Worm (Caenorhabditis elegans): Measurements from ENCODE around the gene fbxa-208.

fbxa-208 gene

ce11 chrIII:1225116-1225515, 31.5 kb upstream of the fbxa-208 start:
- TF ChIP-seq nhr-77 (tag; optimal IDR thresholded peaks at IDR 0.05) (no peak), lsy-2 (tag; optimal IDR thresholded peaks at IDR 0.05) (no peak), blmp-1 (tag; optimal IDR thresholded peaks at IDR 0.05; ENCODE audit: insufficient read depth) (no peak), peb-1 (tag; optimal IDR thresholded peaks at IDR 0.05) (no peak), sma-9 (GFP tag; optimal IDR thresholded peaks at IDR 0.05) (no peak), sma-9 (tag; optimal IDR thresholded peaks at IDR 0.05) (no peak), nhr-23 (tag; optimal IDR thresholded peaks at IDR 0.05) (no peak), unc-62 (GFP tag; optimal IDR thresholded peaks at IDR 0.05) (no peak), sem-4 (tag; optimal IDR thresholded peaks at IDR 0.05) (no peak), Y55F3AM.14 (GFP tag; optimal IDR thresholded peaks at IDR 0.05) (no peak), unc-39 (tag; optimal IDR thresholded peaks at IDR 0.05) (no peak), aly-2 (tag; optimal IDR thresholded peaks at IDR 0.05) (no peak), lin-11 (tag; optimal IDR thresholded peaks at IDR 0.05) (no peak), egl-27 (tag; optimal IDR thresholded peaks at IDR 0.05) (no peak), F13H6.1 (tag; optimal IDR thresholded peaks at IDR 0.05) (no peak), nhr-21 (tag; optimal IDR thresholded peaks at IDR 0.05) (no peak), ceh-82 (tag; optimal IDR thresholded peaks at IDR 0.05) (no peak)

ce11 chrIII:1225595-1225994, 31.0 kb upstream of the fbxa-208 start:
- TF ChIP-seq nhr-129 (tag; optimal IDR thresholded peaks at IDR 0.05) (no peak), lsy-2 (tag; optimal IDR thresholded peaks at IDR 0.05) (peak in 1 of 2 experiments; percentile 4)

- TF ChIP-seq sem-4 (tag; optimal IDR thresholded peaks at IDR 0.05) = no peak
- no peak for TF ChIP-seq nhr-11 (tag; optimal IDR thresholded peaks at IDR 0.05)
- no peak for TF ChIP-seq lsy-2 (tag; optimal IDR thresholded peaks at IDR 0.05)
- peak; percentile 34 for TF ChIP-seq fos-1 (tag; optimal IDR thresholded peaks at IDR 0.05)
- TF ChIP-seq lin-39 (tag; optimal IDR thresholded peaks at IDR 0.05) = no peak
- TF ChIP-seq snpc-4 (tag; optimal IDR thresholded peaks at IDR 0.05) = no peak
- TF ChIP-seq sma-9 (GFP tag; optimal IDR thresholded peaks at IDR 0.05) = peak; percentile 24
- no peak for TF ChIP-seq sma-9 (tag; optimal IDR thresholded peaks at IDR 0.05)
- no peak for TF ChIP-seq ama-1 (optimal IDR thresholded peaks at IDR 0.05)
- no peak for TF ChIP-seq C34F6.9 (tag; optimal IDR thresholded peaks at IDR 0.05)
- TF ChIP-seq F13H6.1 (tag; optimal IDR thresholded peaks at IDR 0.05) = peak; percentile 54
- no peak for TF ChIP-seq ceh-82 (tag; optimal IDR thresholded peaks at IDR 0.05)
- no peak for TF ChIP-seq egl-27 (tag; optimal IDR thresholded peaks at IDR 0.05)
- no peak for TF ChIP-seq nhr-10 (tag; optimal IDR thresholded peaks at IDR 0.05)
- TF ChIP-seq zag-1 (tag; optimal IDR thresholded peaks at IDR 0.05) = no peak
- no peak for TF ChIP-seq nhr-77 (tag; optimal IDR thresholded peaks at IDR 0.05)
- peak; percentile 14 for TF ChIP-seq nhr-129 (tag; optimal IDR thresholded peaks at IDR 0.05)
- no peak for TF ChIP-seq nhr-12 (tag; optimal IDR thresholded peaks at IDR 0.05)
- TF ChIP-seq nhr-237 (tag; optimal IDR thresholded peaks at IDR 0.05) = no peak
Observed at ce11 chrIII:1226256-1226655, 30.4 kb upstream of the fbxa-208 start.

ce11 chrIII:1228593-1228992, 28.0 kb upstream of the fbxa-208 start:
- TF ChIP-seq aly-2 (tag; optimal IDR thresholded peaks at IDR 0.05) = no peak
- TF ChIP-seq gmeb-1 (tag; optimal IDR thresholded peaks at IDR 0.05) = no peak
- no peak for TF ChIP-seq mdl-1 (tag; optimal IDR thresholded peaks at IDR 0.05)
- no peak for TF ChIP-seq sma-9 (GFP tag; optimal IDR thresholded peaks at IDR 0.05)
- TF ChIP-seq sma-9 (tag; optimal IDR thresholded peaks at IDR 0.05) = no peak
- TF ChIP-seq nhr-129 (tag; optimal IDR thresholded peaks at IDR 0.05) = no peak
- TF ChIP-seq nhr-237 (tag; optimal IDR thresholded peaks at IDR 0.05) = no peak
- no peak for TF ChIP-seq elt-1 (tag; optimal IDR thresholded peaks at IDR 0.05)
- TF ChIP-seq dmd-4 (tag; optimal IDR thresholded peaks at IDR 0.05) = no peak
- no peak for TF ChIP-seq snpc-4 (tag; optimal IDR thresholded peaks at IDR 0.05)
- no peak for TF ChIP-seq Y55F3AM.14 (GFP tag; optimal IDR thresholded peaks at IDR 0.05)

- TF ChIP-seq aly-2 (tag; optimal IDR thresholded peaks at IDR 0.05) (no peak), mab-5 (tag; optimal IDR thresholded peaks at IDR 0.05) (no peak), F13H6.1 (tag; optimal IDR thresholded peaks at IDR 0.05) (no peak), ceh-82 (tag; optimal IDR thresholded peaks at IDR 0.05) (no peak), ZK546.5 (tag; optimal IDR thresholded peaks at IDR 0.05) (no peak), unc-39 (tag; optimal IDR thresholded peaks at IDR 0.05) (no peak), nhr-6 (tag; optimal IDR thresholded peaks at IDR 0.05) (no peak), egl-27 (tag; optimal IDR thresholded peaks at IDR 0.05) (no peak)
Observed at ce11 chrIII:1229510-1229909, 27.1 kb upstream of the fbxa-208 start.
